Fruit fly (Drosophila melanogaster) whole organism, embryonic: ENCODE data around the gene CG32425.
A peak's percentile ranks its signal among the peaks of the same experiment; 100 is the strongest.

Experiments
- Bdp1 ChIP-seq: fragments of 200-800 bp; sonication (Bioruptor generic); optimal IDR thresholded peaks from 3 replicates; lab custom pipeline; 2016; ENCODE audit warnings: missing biosample characterization, missing genetic modification characterization
- CG12391 ChIP-seq: fragments of 200-800 bp; sonication (Bioruptor generic); optimal IDR thresholded peaks from 3 replicates; lab custom pipeline; 2018; ENCODE audit warnings: missing biosample characterization, mild to moderate bottlenecking, missing genetic modification characterization, moderate library complexity
- CG13424 ChIP-seq: fragments of 200-800 bp; sonication (Bioruptor generic); optimal IDR thresholded peaks from 2 replicates; lab custom pipeline; 2019; ENCODE audit warnings: missing biosample characterization, mild to moderate bottlenecking, missing genetic modification characterization, moderate library complexity
- CG14441 ChIP-seq: fragments of 200-800 bp; sonication (Bioruptor generic); IDR thresholded peaks from 2 replicates; pipeline ENCODE4 v1.3.6; 2022; ENCODE audit warnings: missing biosample characterization, missing genetic modification characterization
- CG14860 ChIP-seq: fragments of 200-800 bp; sonication (Bioruptor generic); IDR thresholded peaks from 3 replicates; pipeline ENCODE4 v1.3.6; 2022; ENCODE audit warnings: missing biosample characterization, missing genetic modification characterization; ENCODE audit not compliant: partially characterized antibody
- CG1529 ChIP-seq: fragments of 200-800 bp; sonication (Bioruptor generic); optimal IDR thresholded peaks from 3 replicates; lab custom pipeline; 2018; ENCODE audit warnings: missing biosample characterization, missing genetic modification characterization
- CG1792 ChIP-seq: fragments of 200-800 bp; sonication (Bioruptor generic); optimal IDR thresholded peaks from 2 replicates; lab custom pipeline; 2016; ENCODE audit warnings: missing biosample characterization, missing genetic modification characterization
- CG2116 ChIP-seq: fragments of 200-800 bp; sonication (Bioruptor generic); optimal IDR thresholded peaks from 3 replicates; lab custom pipeline; 2018; ENCODE audit warnings: missing biosample characterization, mild to moderate bottlenecking, missing genetic modification characterization
- CG2129 ChIP-seq: fragments of 200-800 bp; sonication (Bioruptor generic); IDR thresholded peaks from 2 replicates; pipeline ENCODE4 v1.3.6; 2022; ENCODE audit warnings: missing biosample characterization, missing genetic modification characterization; ENCODE audit not compliant: partially characterized antibody
- CG31388 ChIP-seq: fragments of 200-800 bp; sonication (Bioruptor generic); optimal IDR thresholded peaks from 2 replicates; lab custom pipeline; 2016; ENCODE audit warnings: missing biosample characterization, missing genetic modification characterization
- CG3847 ChIP-seq: fragments of 200-800 bp; sonication (Bioruptor generic); IDR thresholded peaks from 2 replicates; pipeline ENCODE4 v1.3.6; 2022; ENCODE audit warnings: missing biosample characterization, missing genetic modification characterization
- CG4707 ChIP-seq: fragments of 200-800 bp; sonication (Bioruptor generic); optimal IDR thresholded peaks from 2 replicates; lab custom pipeline; 2018; ENCODE audit warnings: missing biosample characterization, mild to moderate bottlenecking, missing genetic modification characterization, moderate library complexity
- CG5180 ChIP-seq: fragments of 200-800 bp; sonication (Bioruptor generic); optimal IDR thresholded peaks from 3 replicates; lab custom pipeline; 2017; ENCODE audit warnings: missing biosample characterization, missing genetic modification characterization, mild to moderate bottlenecking, moderate library complexity, missing genetic modification reagents
- CG6689 ChIP-seq: fragments of 200-800 bp; sonication (Bioruptor generic); IDR thresholded peaks from 2 replicates; pipeline ENCODE4 v1.3.6; 2022; ENCODE audit warnings: missing biosample characterization, missing genetic modification characterization
- CG7963 ChIP-seq: fragments of 200-800 bp; sonication (Bioruptor generic); IDR thresholded peaks from 3 replicates; pipeline ENCODE4 v1.3.6; 2022; ENCODE audit warnings: missing biosample characterization, missing genetic modification characterization; ENCODE audit not compliant: partially characterized antibody
- CHES-1-like ChIP-seq: fragments of 200-800 bp; sonication (Bioruptor generic); optimal IDR thresholded peaks from 2 replicates; lab custom pipeline; 2016; ENCODE audit warnings: missing biosample characterization, missing genetic modification characterization
- Dbx ChIP-seq: fragments of 200-800 bp; sonication (Bioruptor generic); IDR thresholded peaks from 3 replicates; pipeline ENCODE4 v1.3.6; 2022; ENCODE audit warnings: missing biosample characterization, missing genetic modification characterization
- Dref ChIP-seq: fragments of 200-800 bp; sonication (Bioruptor generic); IDR thresholded peaks from 2 replicates; pipeline ENCODE4 v1.3.6; 2022; ENCODE audit warnings: missing biosample characterization, missing genetic modification characterization
- Fer2 ChIP-seq: fragments of 200-800 bp; sonication (Bioruptor generic); optimal IDR thresholded peaks from 2 replicates; lab custom pipeline; 2018; ENCODE audit warnings: missing biosample characterization, mild to moderate bottlenecking, missing genetic modification characterization, moderate library complexity
- HLH4C ChIP-seq: fragments of 200-800 bp; sonication (Bioruptor generic); IDR thresholded peaks from 3 replicates; pipeline ENCODE4 v1.3.6; 2022; ENCODE audit warnings: missing biosample characterization, missing genetic modification characterization; ENCODE audit not compliant: partially characterized antibody
- HLHmδ ChIP-seq: fragments of 200-800 bp; sonication (Bioruptor generic); optimal IDR thresholded peaks from 2 replicates; lab custom pipeline; 2018; ENCODE audit warnings: missing biosample characterization, mild to moderate bottlenecking, missing genetic modification characterization, moderate library complexity
- Hr3 ChIP-seq: fragments of 200-800 bp; sonication (Bioruptor generic); optimal IDR thresholded peaks from 3 replicates; lab custom pipeline; 2016; ENCODE audit warnings: missing biosample characterization, missing genetic modification characterization
- Kr ChIP-seq: fragments of 200-800 bp; sonication (Bioruptor generic); optimal IDR thresholded peaks from 2 replicates; lab custom pipeline; 2017; ENCODE audit warnings: missing biosample characterization, mild to moderate bottlenecking, missing genetic modification characterization
- Mrtf ChIP-seq: fragments of 200-800 bp; sonication (Bioruptor generic); IDR thresholded peaks from 3 replicates; pipeline ENCODE4 v1.3.6; 2022; ENCODE audit warnings: missing biosample characterization, missing genetic modification characterization
- Myb ChIP-seq: fragments of 200-800 bp; sonication (Bioruptor generic); optimal IDR thresholded peaks from 2 replicates; lab custom pipeline; 2016; ENCODE audit warnings: missing biosample characterization, missing genetic modification characterization
- NK7.1 ChIP-seq: fragments of 200-800 bp; sonication (Bioruptor generic); optimal IDR thresholded peaks from 3 replicates; lab custom pipeline; 2016; ENCODE audit warnings: missing biosample characterization, missing genetic modification characterization
- Rx ChIP-seq: fragments of 200-800 bp; sonication (Bioruptor generic); IDR thresholded peaks from 2 replicates; pipeline ENCODE4 v1.3.6; 2022; ENCODE audit warnings: missing biosample characterization, missing genetic modification characterization
- Taf1 ChIP-seq: fragments of 200-800 bp; sonication (Bioruptor generic); IDR thresholded peaks from 2 replicates; pipeline ENCODE4 v1.3.6; 2022; ENCODE audit warnings: missing biosample characterization, missing genetic modification characterization
- Xbp1 ChIP-seq: fragments of 200-800 bp; sonication (Bioruptor generic); optimal IDR thresholded peaks from 3 replicates; lab custom pipeline; 2016; ENCODE audit warnings: missing biosample characterization, mild to moderate bottlenecking, missing genetic modification characterization
- YL-1 ChIP-seq: fragments of 200-800 bp; sonication (Bioruptor generic); optimal IDR thresholded peaks from 3 replicates; lab custom pipeline; 2017; ENCODE audit warnings: missing biosample characterization, mild to moderate bottlenecking, missing genetic modification characterization
- amos ChIP-seq: fragments of 200-800 bp; sonication (Bioruptor generic); IDR thresholded peaks from 2 replicates; pipeline ENCODE4 v1.3.6; 2022; ENCODE audit warnings: missing biosample characterization, missing genetic modification characterization; ENCODE audit not compliant: partially characterized antibody
- aop ChIP-seq: fragments of 200-800 bp; sonication (Bioruptor generic); IDR thresholded peaks from 2 replicates; pipeline ENCODE4 v1.3.6; 2022; ENCODE audit warnings: missing biosample characterization, missing genetic modification characterization
- ash1 ChIP-seq: fragments of 200-800 bp; sonication (Bioruptor generic); optimal IDR thresholded peaks from 2 replicates; lab custom pipeline; 2018; ENCODE audit warnings: missing biosample characterization, mild to moderate bottlenecking, missing genetic modification characterization
- caup ChIP-seq: fragments of 200-800 bp; sonication (Bioruptor generic); optimal IDR thresholded peaks from 3 replicates; lab custom pipeline; 2017; ENCODE audit warnings: missing biosample characterization, mild to moderate bottlenecking, missing genetic modification characterization, moderate library complexity; ENCODE audit not compliant: severe bottlenecking
- chn ChIP-seq: fragments of 200-800 bp; sonication (Bioruptor generic); optimal IDR thresholded peaks from 2 replicates; lab custom pipeline; 2016; ENCODE audit warnings: missing biosample characterization, missing genetic modification characterization
- disco-r ChIP-seq: fragments of 200-800 bp; sonication (Bioruptor generic); optimal IDR thresholded peaks from 2 replicates; lab custom pipeline; 2016; ENCODE audit warnings: missing biosample characterization, missing genetic modification characterization
- ewg ChIP-seq: fragments of 200-800 bp; sonication (Bioruptor generic); optimal IDR thresholded peaks from 3 replicates; lab custom pipeline; 2017; ENCODE audit warnings: mild to moderate bottlenecking, missing biosample characterization, missing genetic modification reagents, missing genetic modification characterization
- fd64A ChIP-seq: fragments of 200-800 bp; sonication (Bioruptor generic); optimal IDR thresholded peaks from 3 replicates; lab custom pipeline; 2018; ENCODE audit warnings: missing biosample characterization, mild to moderate bottlenecking, missing genetic modification characterization
- gce ChIP-seq: fragments of 200-800 bp; sonication (Bioruptor generic); IDR thresholded peaks from 3 replicates; pipeline ENCODE4 v1.3.6; 2022; ENCODE audit warnings: missing biosample characterization, missing genetic modification characterization
- gro ChIP-seq: fragments of 200-800 bp; sonication (Bioruptor generic); optimal IDR thresholded peaks from 2 replicates; lab custom pipeline; 2016; ENCODE audit warnings: missing biosample characterization, missing genetic modification characterization
- nerfin-1 ChIP-seq: fragments of 200-800 bp; sonication (Bioruptor generic); optimal IDR thresholded peaks from 3 replicates; lab custom pipeline; 2019; ENCODE audit warnings: missing biosample characterization, mild to moderate bottlenecking, missing genetic modification characterization, moderate library complexity
- nerfin-2 ChIP-seq: fragments of 200-800 bp; sonication (Bioruptor generic); IDR thresholded peaks from 2 replicates; pipeline ENCODE4 v1.3.6; 2022; ENCODE audit warnings: missing biosample characterization, missing genetic modification characterization; ENCODE audit not compliant: partially characterized antibody
- otp ChIP-seq: fragments of 200-800 bp; sonication (Bioruptor generic); IDR thresholded peaks from 3 replicates; pipeline ENCODE4, ENCODE4 v1.3.6; 2022; ENCODE audit warnings: missing biosample characterization, missing genetic modification characterization
- pfk ChIP-seq: fragments of 200-800 bp; sonication (Bioruptor generic); optimal IDR thresholded peaks from 2 replicates; lab custom pipeline; 2018; ENCODE audit warnings: missing biosample characterization, mild to moderate bottlenecking, missing genetic modification characterization, moderate library complexity
- repo ChIP-seq: fragments of 200-800 bp; sonication (Bioruptor generic); optimal IDR thresholded peaks from 2 replicates; lab custom pipeline; 2016; ENCODE audit warnings: missing biosample characterization, missing genetic modification characterization
- tna ChIP-seq: fragments of 200-800 bp; sonication (Bioruptor generic); IDR thresholded peaks from 2 replicates; pipeline ENCODE4 v1.3.6; 2022; ENCODE audit warnings: missing biosample characterization, missing genetic modification characterization; ENCODE audit not compliant: partially characterized antibody
- vvl ChIP-seq: fragments of 200-800 bp; sonication (Bioruptor generic); IDR thresholded peaks from 2 replicates; pipeline ENCODE4 v1.3.6; 2022; ENCODE audit warnings: missing biosample characterization, missing genetic modification characterization
- wdn ChIP-seq: fragments of 200-800 bp; sonication (Bioruptor generic); IDR thresholded peaks from 2 replicates; pipeline ENCODE4 v1.3.6; 2022; ENCODE audit warnings: missing biosample characterization, missing genetic modification characterization

CG32425 gene

DNA sequence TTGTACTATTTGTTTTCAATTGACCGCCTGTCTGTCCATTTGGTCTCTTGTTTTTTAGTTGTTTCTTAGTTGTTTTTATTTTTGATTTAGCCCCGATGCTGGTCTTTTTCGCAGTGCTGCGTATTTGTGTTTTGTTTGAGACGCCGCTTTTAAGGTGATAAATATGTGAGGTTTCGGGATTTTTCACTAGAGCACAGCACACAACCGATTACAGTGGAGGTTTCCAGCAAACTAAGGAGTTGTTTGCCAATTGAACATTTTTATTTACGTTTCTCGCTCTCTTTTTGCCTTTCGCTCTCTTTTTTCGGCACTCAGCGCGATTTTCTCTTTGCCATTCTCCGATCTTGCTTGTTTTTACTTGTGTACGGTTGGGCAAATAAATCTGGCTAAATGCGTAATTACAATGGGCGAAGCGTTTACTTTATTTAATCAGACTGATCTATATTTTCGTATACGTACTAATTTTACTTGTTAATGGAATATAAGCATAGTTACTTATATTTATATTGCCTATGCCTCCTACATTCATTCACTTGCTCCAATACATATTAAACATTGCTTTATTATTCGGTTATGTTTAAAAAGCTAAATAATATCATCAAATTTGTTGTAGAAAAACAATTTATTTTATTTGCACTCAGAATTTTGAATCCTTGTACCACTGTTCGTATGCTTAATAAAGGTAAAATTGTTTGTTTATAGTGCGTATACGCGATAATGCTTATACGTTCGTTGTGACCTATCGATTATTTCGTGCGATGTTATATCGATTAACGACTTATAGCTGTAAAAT is 43.3 kb downstream of the CG32425 start, which contains the start of gene Rcd2 (continued):
- TF ChIP-seq Dbx (GFP tag; lab: Robert Waterston, UW) = peak; percentile 86
- peak; percentile 39 for TF ChIP-seq CG1792 (GFP tag; lab: Kevin White, UChicago)
- peak; percentile 64; the same call in 1 of the 2 replicates for TF ChIP-seq CG2129 (GFP tag; lab: Robert Waterston, UW)
- TF ChIP-seq NK7.1 (GFP tag; lab: Kevin White, UChicago) = peak; percentile 63
- TF ChIP-seq Taf1 (GFP tag; lab: Robert Waterston, UW) = peak; percentile 57
- peak; percentile 59 for TF ChIP-seq Hr3 (GFP tag; lab: Kevin White, UChicago)
- TF ChIP-seq CG12391 (tag; lab: Kevin White, UChicago) = peak; percentile 86
- TF ChIP-seq wdn (GFP tag; lab: Robert Waterston, UW) = peak; percentile 31; the same call in 1 of the 2 replicates
- TF ChIP-seq CG31388 = no peak
- peak; percentile 94; the same call in 1 of the 2 replicates for TF ChIP-seq amos
- no peak for TF ChIP-seq Kr (GFP tag; lab: Kevin White, UChicago)
- peak; percentile 56 for TF ChIP-seq CHES-1-like (GFP tag; lab: Kevin White, UChicago)
- peak; percentile 83 for TF ChIP-seq Fer2
- TF ChIP-seq tna (GFP tag; lab: Robert Waterston, UW) = peak; percentile 89
- TF ChIP-seq Myb (GFP tag; lab: Kevin White, UChicago) = no peak
- TF ChIP-seq CG6689 = peak; percentile 72
- peak; percentile 82 for TF ChIP-seq Dref (GFP tag; lab: Robert Waterston, UW)
- TF ChIP-seq nerfin-1 (tag; lab: Kevin White, UChicago) = peak; percentile 66
- TF ChIP-seq CG1529 (GFP tag; lab: Kevin White, UChicago) = peak; percentile 50
- no peak for TF ChIP-seq ewg
- peak; percentile 88 for TF ChIP-seq caup (GFP tag; lab: Kevin White, UChicago)
- no peak for TF ChIP-seq ash1 (GFP tag; lab: Kevin White, UChicago)
- TF ChIP-seq HLHmδ (GFP tag; lab: Kevin White, UChicago) = no peak
- TF ChIP-seq gce (GFP tag; lab: Robert Waterston, UW) = no peak; the same call in 2 of the 3 replicates
- peak; percentile 77 for TF ChIP-seq nerfin-2 (GFP tag; lab: Robert Waterston, UW)
- TF ChIP-seq disco-r (GFP tag; lab: Kevin White, UChicago) = no peak
- no peak for TF ChIP-seq repo (GFP tag; lab: Kevin White, UChicago)
- TF ChIP-seq aop = no peak
- peak; percentile 51 for TF ChIP-seq Xbp1 (GFP tag; lab: Kevin White, UChicago)
- TF ChIP-seq YL-1 (GFP tag; lab: Kevin White, UChicago) = peak; percentile 49
- TF ChIP-seq chn = peak; percentile 35
- TF ChIP-seq vvl (GFP tag; lab: Robert Waterston, UW) = peak; percentile 85
- peak; percentile 32 for TF ChIP-seq CG2116
- TF ChIP-seq CG14860 (GFP tag; lab: Robert Waterston, UW) = peak; percentile 88
- peak; percentile 56 for TF ChIP-seq gro (GFP tag; lab: Kevin White, UChicago)
- peak; percentile 86 for TF ChIP-seq HLH4C
- peak; percentile 58 for TF ChIP-seq CG4707 (GFP tag; lab: Kevin White, UChicago)
- no peak for TF ChIP-seq otp (GFP tag; lab: Robert Waterston, UW)
- no peak for TF ChIP-seq fd64A (GFP tag; lab: Kevin White, UChicago)
- TF ChIP-seq CG13424 (tag; lab: Kevin White, UChicago) = peak; percentile 87
- TF ChIP-seq Mrtf (GFP tag; lab: Robert Waterston, UW) = peak; percentile 57; the same call in 1 of the 3 replicates
- TF ChIP-seq CG14441 (GFP tag; lab: Robert Waterston, UW) = peak; percentile 80
- TF ChIP-seq pfk (GFP tag; lab: Kevin White, UChicago) = no peak
- TF ChIP-seq Rx (GFP tag; lab: Robert Waterston, UW) = peak; percentile 43; the same call in 1 of the 2 replicates
- TF ChIP-seq CG3847 = peak; percentile 70
- peak; percentile 64 for TF ChIP-seq CG7963 (GFP tag; lab: Robert Waterston, UW)
- peak; percentile 49 for TF ChIP-seq Bdp1
- peak; percentile 71 for TF ChIP-seq CG5180 (GFP tag; lab: Kevin White, UChicago)
